Fruit fly (Drosophila melanogaster) whole organism, embryonic: Measurements from ENCODE around the gene CG31883.

ENCODE experiments used
- BEAF-32 ChIP-seq: fragments of 200-800 bp; sonication (Bioruptor generic); optimal IDR thresholded peaks from 3 replicates; lab custom pipeline; 2017; ENCODE audit warnings: missing biosample characterization, missing genetic modification characterization, mild to moderate bottlenecking, moderate library complexity, missing genetic modification reagents
- CG11398 ChIP-seq: fragments of 200-800 bp; sonication (Bioruptor generic); optimal IDR thresholded peaks from 2 replicates; lab custom pipeline; 2016; ENCODE audit warnings: missing biosample characterization, missing genetic modification characterization
- CG11560 ChIP-seq: fragments of 200-800 bp; sonication (Bioruptor generic); IDR thresholded peaks from 3 replicates; pipeline ENCODE4 v1.3.6; 2022; ENCODE audit warnings: missing biosample characterization, missing genetic modification characterization
- CG12104 ChIP-seq: fragments of 200-800 bp; sonication (Bioruptor generic); optimal IDR thresholded peaks from 3 replicates; lab custom pipeline; 2016; ENCODE audit warnings: missing biosample characterization, missing genetic modification characterization
- CG14441 ChIP-seq: fragments of 200-800 bp; sonication (Bioruptor generic); IDR thresholded peaks from 2 replicates; pipeline ENCODE4 v1.3.6; 2022; ENCODE audit warnings: missing biosample characterization, missing genetic modification characterization
- CG16815 ChIP-seq: fragments of 200-800 bp; sonication (Bioruptor generic); optimal IDR thresholded peaks from 3 replicates; lab custom pipeline; 2017; ENCODE audit warnings: missing biosample characterization, mild to moderate bottlenecking, missing genetic modification characterization
- CG17912 ChIP-seq: fragments of 200-800 bp; sonication (Bioruptor generic); optimal IDR thresholded peaks from 2 replicates; lab custom pipeline; 2018; ENCODE audit warnings: missing biosample characterization, mild to moderate bottlenecking, missing genetic modification characterization
- CG30020 ChIP-seq: fragments of 200-800 bp; optimal IDR thresholded peaks from 2 replicates; lab custom pipeline; 2019; ENCODE audit warnings: missing biosample characterization, mild to moderate bottlenecking, missing genetic modification characterization, moderate library complexity
- CG3995 ChIP-seq: fragments of 200-800 bp; sonication (Bioruptor generic); optimal IDR thresholded peaks from 3 replicates; lab custom pipeline; 2016; ENCODE audit warnings: missing biosample characterization, missing genetic modification characterization
- CG4328 ChIP-seq: fragments of 200-800 bp; sonication (Bioruptor generic); optimal IDR thresholded peaks from 3 replicates; lab custom pipeline; 2017; ENCODE audit warnings: missing biosample characterization, missing genetic modification reagents, missing genetic modification characterization
- CG6689 ChIP-seq: fragments of 200-800 bp; sonication (Bioruptor generic); IDR thresholded peaks from 2 replicates; pipeline ENCODE4 v1.3.6; 2022; ENCODE audit warnings: missing biosample characterization, missing genetic modification characterization
- CG7357 ChIP-seq: fragments of 200-800 bp; sonication (Bioruptor generic); IDR thresholded peaks from 3 replicates; pipeline ENCODE4 v1.3.6; 2022; ENCODE audit warnings: missing biosample characterization, missing genetic modification characterization
- D ChIP-seq, 2 experiments: fragments of 200-800 bp in 1 of 2; fragments of >200 bp in 1 of 2; sonication (Bioruptor generic) in 1 of 2; optimal IDR thresholded peaks; 2 replicates in 1 of 2; 3 replicates in 1 of 2; lab custom pipeline; 2017; ENCODE audit warnings: mild to moderate bottlenecking in 1 of 2, missing biosample characterization in 1 of 2, missing genetic modification characterization in 1 of 2, missing genetic modification reagents in 1 of 2
- Dfd ChIP-seq, 2 experiments: fragments of >200 bp; optimal IDR thresholded peaks; 2 replicates each; lab custom pipeline; 2017; ENCODE audit warnings: missing biosample characterization in 2 of 2, missing genetic modification characterization in 2 of 2
- Ets65A ChIP-seq: fragments of 200-800 bp; sonication (Bioruptor generic); peaks from one replicate; lab custom pipeline; 2016; ENCODE audit warnings: missing biosample characterization, missing genetic modification characterization
- HLH54F ChIP-seq: fragments of 200-800 bp; sonication (Bioruptor generic); optimal IDR thresholded peaks from 3 replicates; lab custom pipeline; 2016; ENCODE audit warnings: missing biosample characterization, missing genetic modification characterization
- Hmx ChIP-seq: fragments of 200-800 bp; sonication (Bioruptor generic); optimal IDR thresholded peaks from 2 replicates; lab custom pipeline; 2016; ENCODE audit warnings: missing biosample characterization, missing genetic modification characterization
- Kr ChIP-seq: fragments of 200-800 bp; sonication (Bioruptor generic); optimal IDR thresholded peaks from 2 replicates; lab custom pipeline; 2017; ENCODE audit warnings: missing biosample characterization, mild to moderate bottlenecking, missing genetic modification characterization
- Lim3 ChIP-seq: fragments of 200-800 bp; sonication (Bioruptor generic); IDR thresholded peaks from 2 replicates; pipeline ENCODE4 v1.3.6; 2022; ENCODE audit warnings: missing biosample characterization, missing genetic modification characterization
- Mad ChIP-seq: fragments of 200-800 bp; sonication (Bioruptor generic); optimal IDR thresholded peaks from 2 replicates; lab custom pipeline; 2016; ENCODE audit warnings: missing biosample characterization, missing genetic modification characterization
- Mes4 ChIP-seq: fragments of 200-800 bp; sonication (Bioruptor generic); optimal IDR thresholded peaks from 2 replicates; lab custom pipeline; 2016; ENCODE audit warnings: missing biosample characterization, missing genetic modification characterization
- Nf-YC ChIP-seq: fragments of 200-800 bp; optimal IDR thresholded peaks from 3 replicates; lab custom pipeline; 2019; ENCODE audit warnings: missing biosample characterization, mild to moderate bottlenecking, missing genetic modification characterization, moderate library complexity
- Poxn ChIP-seq: fragments of 200-800 bp; sonication (Bioruptor generic); IDR thresholded peaks from 2 replicates; pipeline ENCODE4 v1.3.6; 2022; ENCODE audit warnings: missing biosample characterization, missing genetic modification characterization
- Side ChIP-seq: fragments of 200-800 bp; sonication (Bioruptor generic); optimal IDR thresholded peaks from 2 replicates; lab custom pipeline; 2016; ENCODE audit warnings: missing biosample characterization, missing genetic modification characterization
- Trl ChIP-seq, 3 experiments: fragments of >200 bp in 2 of 3; fragments of 200-800 bp in 1 of 3; sonication (Bioruptor generic) in 1 of 3; optimal IDR thresholded peaks; 2 replicates in 1 of 3; 3 replicates in 2 of 3; lab custom pipeline; 2016 to 2017; ENCODE audit warnings: missing biosample characterization in 1 of 3, missing genetic modification characterization in 1 of 3
- YL-1 ChIP-seq: fragments of 200-800 bp; sonication (Bioruptor generic); optimal IDR thresholded peaks from 3 replicates; lab custom pipeline; 2017; ENCODE audit warnings: missing biosample characterization, mild to moderate bottlenecking, missing genetic modification characterization
- ara ChIP-seq: fragments of 200-800 bp; sonication (Bioruptor generic); IDR thresholded peaks from 2 replicates; pipeline ENCODE4 v1.3.6; 2022; ENCODE audit warnings: missing biosample characterization, missing genetic modification characterization
- bbx ChIP-seq: fragments of 200-800 bp; sonication (Bioruptor generic); IDR thresholded peaks from 2 replicates; pipeline ENCODE4 v1.3.6; 2022; ENCODE audit warnings: missing biosample characterization, missing genetic modification characterization; ENCODE audit not compliant: partially characterized antibody
- br ChIP-seq: fragments of >200 bp; optimal IDR thresholded peaks from 2 replicates; lab custom pipeline; 2017
- cad ChIP-seq: fragments of >200 bp; optimal IDR thresholded peaks from 2 replicates; lab custom pipeline; 2017; ENCODE audit warnings: missing biosample characterization, missing genetic modification characterization
- caup ChIP-seq: fragments of 200-800 bp; sonication (Bioruptor generic); optimal IDR thresholded peaks from 3 replicates; lab custom pipeline; 2017; ENCODE audit warnings: missing biosample characterization, mild to moderate bottlenecking, missing genetic modification characterization, moderate library complexity; ENCODE audit not compliant: severe bottlenecking
- crc ChIP-seq: fragments of 200-800 bp; sonication (Bioruptor generic); optimal IDR thresholded peaks from 2 replicates; lab custom pipeline; 2016; ENCODE audit warnings: missing biosample characterization, missing genetic modification characterization
- croc ChIP-seq: fragments of 200-800 bp; sonication (Bioruptor generic); conservative IDR thresholded peaks from 3 replicates; pipeline ENCODE4 v1.3.6; 2022; ENCODE audit warnings: missing biosample characterization, missing genetic modification characterization
- dati ChIP-seq: fragments of 200-800 bp; sonication (Bioruptor generic); IDR thresholded peaks from 2 replicates; pipeline ENCODE4 v1.3.6; 2022; ENCODE audit warnings: missing biosample characterization, missing genetic modification characterization
- dmrt99B ChIP-seq: fragments of 200-800 bp; sonication (Bioruptor generic); optimal IDR thresholded peaks from 2 replicates; lab custom pipeline; 2018; ENCODE audit warnings: missing biosample characterization, mild to moderate bottlenecking, missing genetic modification characterization, moderate library complexity
- dpn ChIP-seq, 2 experiments: fragments of 200-800 bp; sonication (Bioruptor generic); optimal IDR thresholded peaks; 3 replicates each; lab custom pipeline; 2016; ENCODE audit warnings: missing biosample characterization in 2 of 2, missing genetic modification characterization in 2 of 2
- en ChIP-seq: fragments of 200-800 bp; sonication (Bioruptor generic); optimal IDR thresholded peaks from 2 replicates; lab custom pipeline; 2016; ENCODE audit warnings: missing biosample characterization, missing genetic modification characterization
- fd64A ChIP-seq: fragments of 200-800 bp; sonication (Bioruptor generic); optimal IDR thresholded peaks from 3 replicates; lab custom pipeline; 2018; ENCODE audit warnings: missing biosample characterization, mild to moderate bottlenecking, missing genetic modification characterization
- gcm2 ChIP-seq: fragments of 200-800 bp; sonication (Bioruptor generic); optimal IDR thresholded peaks from 2 replicates; lab custom pipeline; 2016; ENCODE audit warnings: missing biosample characterization, missing genetic modification characterization
- gfzf ChIP-seq: fragments of 200-800 bp; sonication (Bioruptor generic); optimal IDR thresholded peaks from 2 replicates; lab custom pipeline; 2016; ENCODE audit warnings: missing biosample characterization, mild to moderate bottlenecking, missing genetic modification characterization, moderate library complexity
- gro ChIP-seq: fragments of 200-800 bp; sonication (Bioruptor generic); optimal IDR thresholded peaks from 2 replicates; lab custom pipeline; 2016; ENCODE audit warnings: missing biosample characterization, missing genetic modification characterization
- gsb-n ChIP-seq: fragments of 200-800 bp; sonication (Bioruptor generic); optimal IDR thresholded peaks from 3 replicates; lab custom pipeline; 2018; ENCODE audit warnings: missing biosample characterization, mild to moderate bottlenecking, missing genetic modification characterization
- lilli ChIP-seq: fragments of 200-800 bp; sonication (Bioruptor generic); optimal IDR thresholded peaks from 3 replicates; lab custom pipeline; 2016; ENCODE audit warnings: missing biosample characterization, missing genetic modification characterization
- mld ChIP-seq: fragments of 200-800 bp; sonication (Bioruptor generic); IDR thresholded peaks from 3 replicates; pipeline ENCODE4 v1.3.6; 2022; ENCODE audit warnings: missing biosample characterization, missing genetic modification characterization; ENCODE audit not compliant: partially characterized antibody
- org-1 ChIP-seq: fragments of 200-800 bp; sonication (Bioruptor generic); optimal IDR thresholded peaks from 2 replicates; lab custom pipeline; 2017; ENCODE audit warnings: missing biosample characterization, missing genetic modification characterization
- pan ChIP-seq, 4 experiments: fragments of >200 bp in 3 of 4; fragments of 200-800 bp in 1 of 4; sonication (Bioruptor generic) in 1 of 4; optimal IDR thresholded peaks in 3 of 4; IDR thresholded peaks in 1 of 4; 2 replicates each; pipeline versions ENCODE4 v1.3.6 to Lab custom; 2017 to 2022; ENCODE audit warnings: missing biosample characterization in 2 of 4, missing genetic modification characterization in 2 of 4, mixed read lengths in 1 of 4
- psq ChIP-seq: fragments of 200-800 bp; sonication (Bioruptor generic); optimal IDR thresholded peaks from 2 replicates; lab custom pipeline; 2017; ENCODE audit warnings: missing biosample characterization, missing genetic modification characterization
- salm ChIP-seq: fragments of 200-800 bp; sonication (Bioruptor generic); optimal IDR thresholded peaks from 2 replicates; lab custom pipeline; 2018; ENCODE audit warnings: missing biosample characterization, mild to moderate bottlenecking, missing genetic modification characterization
- sim ChIP-seq: fragments of 200-800 bp; sonication (Bioruptor generic); IDR thresholded peaks from 2 replicates; pipeline ENCODE4 v1.3.6; 2022; ENCODE audit warnings: missing biosample characterization, missing genetic modification characterization
- tup ChIP-seq: fragments of 200-800 bp; sonication (Bioruptor generic); optimal IDR thresholded peaks from 2 replicates; lab custom pipeline; 2016; ENCODE audit warnings: missing biosample characterization, mild to moderate bottlenecking, missing genetic modification characterization, moderate library complexity

The CG31883 gene

DNA sequence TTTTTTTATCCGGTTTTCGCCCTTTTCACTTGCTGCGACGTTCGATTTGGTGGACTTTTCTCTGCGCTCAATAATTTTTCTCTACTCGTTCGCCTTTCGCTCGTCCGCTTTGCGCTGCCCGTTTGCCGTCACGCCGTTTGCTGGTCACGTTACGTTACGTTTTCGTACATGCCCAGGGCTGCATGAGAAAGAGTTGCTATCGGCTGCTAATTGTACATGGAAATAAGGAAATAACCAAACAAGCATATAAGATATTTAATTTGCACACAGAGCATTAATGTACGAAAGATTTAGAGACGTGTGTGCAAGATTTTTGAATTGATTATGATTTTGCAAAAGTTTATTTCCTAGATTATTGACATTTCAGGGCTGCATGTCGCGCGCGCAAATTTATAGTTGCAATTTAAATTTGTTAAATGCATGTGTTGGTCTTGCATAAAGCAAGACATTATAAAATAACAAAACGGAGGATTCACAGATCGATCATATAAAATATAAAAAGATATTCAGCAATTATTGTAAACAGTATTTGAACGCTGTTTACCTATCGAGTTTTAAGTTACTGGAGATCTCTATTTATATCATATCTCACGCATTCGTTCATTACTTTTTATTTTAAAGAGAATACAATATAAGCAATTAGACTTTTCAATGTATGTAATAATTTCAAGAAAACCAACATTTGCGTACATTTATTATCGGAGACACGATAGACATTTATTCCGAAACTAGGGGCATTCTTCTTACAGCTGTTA, 33.5 kb upstream of the CG31883 start, which contains the start of gene Gdi (continued):
- TF ChIP-seq lilli (GFP tag; lab: Kevin White, UChicago) = peak; percentile 29
- no peak for TF ChIP-seq D (optimal IDR thresholded peaks at IDR 0.05; lab: Kevin White, UChicago)
- no peak for TF ChIP-seq D (GFP tag; optimal IDR thresholded peaks at IDR 0.05; lab: Kevin White, UChicago)
- TF ChIP-seq Nf-YC (tag; lab: Kevin White, UChicago) = peak; percentile 11
- no peak for TF ChIP-seq CG11398 (GFP tag; lab: Kevin White, UChicago)
- TF ChIP-seq crc (GFP tag; lab: Kevin White, UChicago) = peak; percentile 24
- TF ChIP-seq CG30020 = no peak
- no peak for TF ChIP-seq gcm2 (GFP tag; lab: Kevin White, UChicago)
- TF ChIP-seq org-1 = no peak
- no peak for TF ChIP-seq ara
- TF ChIP-seq mld (GFP tag; lab: Robert Waterston, UW) = no peak
- no peak for TF ChIP-seq CG16815 (GFP tag; lab: Kevin White, UChicago)
- no peak for TF ChIP-seq CG12104
- TF ChIP-seq cad (GFP tag; lab: Kevin White, UChicago) = no peak
- no peak for TF ChIP-seq sim (GFP tag; lab: Robert Waterston, UW)
- peak; percentile 49 for TF ChIP-seq HLH54F (GFP tag; lab: Kevin White, UChicago)
- no peak for TF ChIP-seq Hmx (GFP tag; lab: Kevin White, UChicago)
- TF ChIP-seq gsb-n = no peak
- TF ChIP-seq dmrt99B (tag; lab: Kevin White, UChicago) = no peak
- no peak for TF ChIP-seq Dfd (GFP tag; optimal IDR thresholded peaks at IDR 0.05; lab: Kevin White, UChicago)
- peak; percentile 67 for TF ChIP-seq CG14441 (GFP tag; lab: Robert Waterston, UW)
- no peak for TF ChIP-seq gro
- no peak for TF ChIP-seq Mes4 (GFP tag; lab: Kevin White, UChicago)
- TF ChIP-seq CG17912 = no peak
- no peak for TF ChIP-seq Side
- TF ChIP-seq CG11560 (tag; lab: Robert Waterston, UW) = no peak
- no peak for TF ChIP-seq gfzf (GFP tag; lab: Kevin White, UChicago)
- TF ChIP-seq en (GFP tag; lab: Kevin White, UChicago) = no peak
- no peak for TF ChIP-seq croc
- no peak for TF ChIP-seq Ets65A
- TF ChIP-seq CG7357 (GFP tag; lab: Robert Waterston, UW) = no peak
- no peak for TF ChIP-seq CG3995 (GFP tag; lab: Kevin White, UChicago)
- no peak for TF ChIP-seq dati (GFP tag; lab: Robert Waterston, UW)
- TF ChIP-seq psq = peak; percentile 94
- TF ChIP-seq br (lab: Kevin White, UChicago) = no peak
- TF ChIP-seq fd64A = no peak
- no peak for TF ChIP-seq Trl (optimal IDR thresholded peaks at IDR 0.05; lab: Kevin White, UChicago)
- peak; percentile 19 for TF ChIP-seq Trl (GFP tag; optimal IDR thresholded peaks at IDR 0.05; lab: Kevin White, UChicago)
- TF ChIP-seq YL-1 = no peak
- no peak for TF ChIP-seq CG6689 (GFP tag; lab: Robert Waterston, UW)
- peak; percentile 30 for TF ChIP-seq caup (GFP tag; lab: Kevin White, UChicago)
- peak; percentile 36 for TF ChIP-seq CG4328 (GFP tag; lab: Kevin White, UChicago)
- no peak for TF ChIP-seq pan (optimal IDR thresholded peaks at IDR 0.05; lab: Kevin White, UChicago)
- no peak for TF ChIP-seq pan (GFP tag; optimal IDR thresholded peaks at IDR 0.05 in 1 of 2, IDR thresholded peaks at IDR 0.05 in 1 of 2)
- TF ChIP-seq dpn (GFP tag; optimal IDR thresholded peaks at IDR 0.05; lab: Kevin White, UChicago) = peak; percentile 22 to 35
- TF ChIP-seq Poxn (GFP tag; lab: Robert Waterston, UW) = no peak
- no peak for TF ChIP-seq Lim3 (GFP tag; lab: Robert Waterston, UW)
- TF ChIP-seq tup (GFP tag; lab: Kevin White, UChicago) = no peak
- TF ChIP-seq bbx (GFP tag; lab: Robert Waterston, UW) = no peak; the same call in 1 of the 2 replicates
- TF ChIP-seq salm (tag; lab: Kevin White, UChicago) = no peak
- TF ChIP-seq BEAF-32 (GFP tag; lab: Kevin White, UChicago) = peak; percentile 65
- peak; percentile 22 for TF ChIP-seq Mad (GFP tag; lab: Kevin White, UChicago)
- no peak for TF ChIP-seq Kr (GFP tag; lab: Kevin White, UChicago)
